Worm (Caenorhabditis elegans) whole organism, L3 larva: ENCODE results near the gene nhr-17.

Experiments used
- R02D3.7 ChIP-seq: fragments of 150-350 bp; optimal IDR thresholded peaks from 2 replicates; lab custom pipeline; 2014; ENCODE audit warnings: missing biosample characterization, missing genetic modification characterization
- ZK546.5 ChIP-seq: sonication (generic microtip); optimal IDR thresholded peaks from 2 replicates; lab custom pipeline; 2017; ENCODE audit warnings: missing biosample characterization, missing genetic modification characterization
- aly-2 ChIP-seq: fragments of 150-350 bp; optimal IDR thresholded peaks from 2 replicates; lab custom pipeline; 2014; ENCODE audit warnings: missing biosample characterization, missing genetic modification characterization
- ama-1 ChIP-seq: fragments of 150-350 bp; optimal IDR thresholded peaks from 2 replicates; lab custom pipeline; 2018
- ceh-16 ChIP-seq: sonication (generic microtip); optimal IDR thresholded peaks from 2 replicates; lab custom pipeline; 2017; ENCODE audit warnings: missing biosample characterization, missing genetic modification characterization
- ceh-28 ChIP-seq: fragments of 150-350 bp; optimal IDR thresholded peaks from 2 replicates; lab custom pipeline; 2014; ENCODE audit warnings: missing biosample characterization, missing genetic modification reagents, missing genetic modification characterization
- ceh-9 ChIP-seq: sonication (generic microtip); optimal IDR thresholded peaks from 2 replicates; lab custom pipeline; 2018; ENCODE audit warnings: missing biosample characterization, missing genetic modification characterization
- daf-12 ChIP-seq: fragments of 150-350 bp; optimal IDR thresholded peaks from 2 replicates; lab custom pipeline; 2014; ENCODE audit warnings: missing biosample characterization, missing genetic modification reagents, missing genetic modification characterization
- elt-1 ChIP-seq: fragments of 150-350 bp; optimal IDR thresholded peaks from 2 replicates; lab custom pipeline; 2014; ENCODE audit warnings: missing biosample characterization, missing genetic modification characterization
- elt-2 ChIP-seq: sonication (generic microtip); optimal IDR thresholded peaks from 2 replicates; lab custom pipeline; 2016; ENCODE audit warnings: missing genetic modification reagents, mild to moderate bottlenecking, missing genetic modification characterization, missing compliant biosample characterization
- elt-3 ChIP-seq, 3 experiments: fragments of 150-350 bp in 1 of 3; sonication (generic microtip) in 2 of 3; optimal IDR thresholded peaks; 2 replicates in 2 of 3; 4 replicates in 1 of 3; lab custom pipeline; 2014 to 2017; ENCODE audit warnings: missing biosample characterization in 3 of 3, missing genetic modification characterization in 3 of 3
- eor-1 ChIP-seq, 2 experiments: fragments of 150-350 bp; optimal IDR thresholded peaks; 2 replicates each; lab custom pipeline; 2014 to 2018; ENCODE audit warnings: missing biosample characterization in 2 of 2, missing genetic modification characterization in 2 of 2
- fkh-10 ChIP-seq: sonication (generic microtip); optimal IDR thresholded peaks from 2 replicates; lab custom pipeline; 2017; ENCODE audit warnings: missing biosample characterization, missing genetic modification reagents, missing genetic modification characterization
- fos-1 ChIP-seq: fragments of 150-350 bp; optimal IDR thresholded peaks from 2 replicates; lab custom pipeline; 2014; ENCODE audit warnings: missing biosample characterization, missing genetic modification characterization
- hmg-11 ChIP-seq: sonication (generic microtip); optimal IDR thresholded peaks from 2 replicates; lab custom pipeline; 2016; ENCODE audit warnings: missing genetic modification characterization, missing compliant biosample characterization
- jun-1 ChIP-seq: fragments of 150-350 bp; optimal IDR thresholded peaks from 2 replicates; lab custom pipeline; 2014; ENCODE audit warnings: missing biosample characterization, missing genetic modification reagents, missing genetic modification characterization
- lsy-12 ChIP-seq: sonication (generic microtip); optimal IDR thresholded peaks from 2 replicates; lab custom pipeline; 2016; ENCODE audit warnings: mild to moderate bottlenecking, missing genetic modification characterization, missing compliant biosample characterization
- mml-1 ChIP-seq: fragments of 150-350 bp; sonication (generic microtip); optimal IDR thresholded peaks from 3 replicates; lab custom pipeline; 2014; ENCODE audit warnings: missing biosample characterization, missing genetic modification characterization
- nfya-1 ChIP-seq: sonication (generic microtip); optimal IDR thresholded peaks from 2 replicates; lab custom pipeline; 2017; ENCODE audit warnings: missing genetic modification characterization, mild to moderate bottlenecking, missing compliant biosample characterization, antibody characterized with exemption, moderate library complexity; ENCODE audit not compliant: insufficient read depth
- nhr-12 ChIP-seq: fragments of 150-350 bp; optimal IDR thresholded peaks from 2 replicates; lab custom pipeline; 2014; ENCODE audit warnings: missing biosample characterization, missing genetic modification characterization
- nhr-23 ChIP-seq: fragments of 150-350 bp; optimal IDR thresholded peaks from 2 replicates; lab custom pipeline; 2014; ENCODE audit warnings: missing biosample characterization, missing genetic modification reagents, missing genetic modification characterization
- nhr-25 ChIP-seq: sonication (generic microtip); optimal IDR thresholded peaks from 2 replicates; lab custom pipeline; 2017; ENCODE audit warnings: missing biosample characterization, missing genetic modification characterization
- nhr-43 ChIP-seq: sonication (generic microtip); optimal IDR thresholded peaks from 2 replicates; lab custom pipeline; 2016; ENCODE audit warnings: mild to moderate bottlenecking, missing genetic modification characterization, missing compliant biosample characterization; ENCODE audit not compliant: poor library complexity, severe bottlenecking
- nhr-67 ChIP-seq: fragments of 150-350 bp; optimal IDR thresholded peaks from 2 replicates; lab custom pipeline; 2014; ENCODE audit warnings: missing biosample characterization, missing genetic modification characterization
- nhr-76 ChIP-seq: fragments of 150-350 bp; sonication (generic microtip); optimal IDR thresholded peaks from 5 replicates; lab custom pipeline; 2014; ENCODE audit warnings: missing biosample characterization, missing genetic modification characterization
- nhr-77 ChIP-seq: fragments of 150-350 bp; optimal IDR thresholded peaks from 2 replicates; lab custom pipeline; 2014; ENCODE audit warnings: missing biosample characterization, missing genetic modification characterization
- pha-4 ChIP-seq: fragments of 150-350 bp; optimal IDR thresholded peaks from 2 replicates; lab custom pipeline; 2014; ENCODE audit warnings: missing biosample characterization, missing genetic modification reagents, missing genetic modification characterization
- pqm-1 ChIP-seq: fragments of 150-350 bp; optimal IDR thresholded peaks from 2 replicates; lab custom pipeline; 2017; ENCODE audit warnings: missing biosample characterization, missing genetic modification characterization, inconsistent platforms
- skn-1 ChIP-seq: fragments of 150-350 bp; optimal IDR thresholded peaks from 2 replicates; lab custom pipeline; 2014; ENCODE audit warnings: missing biosample characterization, missing genetic modification characterization
- snpc-4 ChIP-seq: fragments of 150-350 bp; optimal IDR thresholded peaks from 2 replicates; lab custom pipeline; 2014; ENCODE audit warnings: missing biosample characterization, missing genetic modification characterization
- tbx-2 ChIP-seq: sonication (generic microtip); optimal IDR thresholded peaks from 2 replicates; lab custom pipeline; 2016; ENCODE audit warnings: mild to moderate bottlenecking, missing genetic modification characterization, missing compliant biosample characterization
- unc-39 ChIP-seq: sonication (generic microtip); optimal IDR thresholded peaks from 4 replicates; lab custom pipeline; 2017; ENCODE audit warnings: missing biosample characterization, missing genetic modification characterization
- unc-62 ChIP-seq: fragments of 150-350 bp; sonication (generic microtip); optimal IDR thresholded peaks from 4 replicates; lab custom pipeline; 2014; ENCODE audit warnings: missing biosample characterization, missing genetic modification reagents, missing genetic modification characterization
- zag-1 ChIP-seq: fragments of 150-350 bp; optimal IDR thresholded peaks from 2 replicates; lab custom pipeline; 2014; ENCODE audit warnings: missing biosample characterization, missing genetic modification characterization
- ztf-11 ChIP-seq: fragments of 150-350 bp; optimal IDR thresholded peaks from 2 replicates; lab custom pipeline; 2014; ENCODE audit warnings: missing biosample characterization, missing genetic modification characterization
- ztf-4 ChIP-seq: fragments of 150-350 bp; optimal IDR thresholded peaks from 2 replicates; lab custom pipeline; 2014; ENCODE audit warnings: missing biosample characterization, missing genetic modification characterization

nhr-17 gene

DNA sequence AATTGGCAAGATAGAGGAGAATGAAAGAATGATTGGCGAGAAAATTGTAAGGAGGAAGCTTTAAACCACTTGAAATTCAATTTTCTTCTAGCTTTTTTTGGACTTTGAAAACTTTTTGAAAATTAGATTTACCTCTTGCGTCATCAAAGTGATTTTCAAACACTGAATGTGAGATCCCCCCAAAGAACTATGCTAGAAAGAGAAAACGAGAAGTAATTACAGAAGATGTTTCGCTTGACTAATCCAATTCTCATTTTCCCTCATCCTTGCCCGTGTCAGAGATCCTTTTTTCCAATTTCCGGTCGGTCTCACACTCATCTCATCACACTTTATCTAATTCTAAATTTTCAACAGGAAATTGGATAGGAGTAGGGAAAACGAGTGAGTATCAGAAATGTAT lies 22.2 kb upstream of the nhr-17 start:
- TF ChIP-seq fkh-10 (peak; percentile 94), ztf-4 (tag; lab: Kevin White, UChicago) (no peak), nfya-1 (tag; lab: Kevin White, UChicago) (peak; percentile 2)
- TF ChIP-seq, all 47 proteins: peak for 2

- TF ChIP-seq nhr-77 (tag; lab: Kevin White, UChicago) = no peak
- no peak for TF ChIP-seq unc-39 (tag; lab: Kevin White, UChicago)
- TF ChIP-seq nhr-43 (tag; lab: Kevin White, UChicago) = no peak
- peak; percentile 4 for TF ChIP-seq nhr-25
These were observed 21.0 kb upstream of the nhr-17 start for ce11 chrX:12688632-12689031.

DNA sequence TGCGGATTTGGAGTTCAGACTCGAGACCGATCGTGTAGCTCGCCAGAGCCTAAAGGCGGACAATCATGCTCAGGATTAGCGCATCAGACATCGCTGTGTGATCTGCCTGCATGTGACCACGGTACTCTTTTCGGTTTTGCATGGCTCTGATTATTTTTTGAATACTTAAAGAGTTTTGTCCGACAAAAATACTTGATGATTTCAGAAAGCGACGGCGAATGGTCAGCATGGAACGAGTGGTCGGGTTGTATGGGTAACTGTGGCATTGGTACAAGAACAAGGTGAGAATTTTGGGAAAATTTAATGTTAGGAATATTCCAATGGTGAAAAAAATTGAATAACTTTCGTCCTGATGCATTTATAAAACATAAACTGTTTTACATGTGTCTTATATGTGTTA lies 19.8 kb upstream of the nhr-17 start:
- TF ChIP-seq ceh-28 (no peak), ztf-11 (tag; lab: Kevin White, UChicago) (no peak), nhr-25 (peak; percentile 6)

- no peak for TF ChIP-seq nhr-77 (tag; lab: Kevin White, UChicago)
- TF ChIP-seq jun-1 = no peak
- no peak for TF ChIP-seq hmg-11
- no peak for TF ChIP-seq unc-39 (tag; lab: Kevin White, UChicago)
- peak; percentile 14 for TF ChIP-seq nfya-1 (tag; lab: Kevin White, UChicago)
- TF ChIP-seq fkh-10 = no peak
- no peak for TF ChIP-seq mml-1
- TF ChIP-seq daf-12 (tag; lab: Kevin White, UChicago) = no peak
- TF ChIP-seq nhr-25 = peak; percentile 91
- TF ChIP-seq nhr-43 (tag; lab: Kevin White, UChicago) = peak; percentile 17
- no peak for TF ChIP-seq skn-1
- no peak for TF ChIP-seq aly-2 (tag; lab: Kevin White, UChicago)
- TF ChIP-seq elt-2 (tag; lab: Kevin White, UChicago) = no peak
- no peak for TF ChIP-seq lsy-12 (tag; lab: Kevin White, UChicago)
- no peak for TF ChIP-seq tbx-2 (tag; lab: Kevin White, UChicago)
- TF ChIP-seq nhr-23 (tag; lab: Kevin White, UChicago) = peak; percentile 31
These were observed 11.9 kb upstream of the nhr-17 start for ce11 chrX:12679603-12680002.

- TF ChIP-seq mml-1 (no peak), zag-1 (tag; lab: Kevin White, UChicago) (no peak), elt-3 (tag; optimal IDR thresholded peaks at IDR 0.05; lab: Kevin White, UChicago) (no peak), ztf-4 (tag; lab: Kevin White, UChicago) (no peak), nfya-1 (tag; lab: Kevin White, UChicago) (no peak), elt-1 (tag; lab: Kevin White, UChicago) (no peak), ceh-9 (tag; lab: Kevin White, UChicago) (no peak), ZK546.5 (tag; lab: Kevin White, UChicago) (no peak)
These were observed 10.9 kb upstream of the nhr-17 start, which contains the start of gene adt-1 for ce11 chrX:12678532-12678931. adt-1 (plus strand) TSS chrX:12678832.

- peak; percentile 47 for TF ChIP-seq nhr-25
- TF ChIP-seq nhr-12 (tag; lab: Kevin White, UChicago) = no peak
- TF ChIP-seq R02D3.7 = no peak
These were observed 9.5 kb upstream of the nhr-17 start for ce11 chrX:12677113-12677512.

ce11 chrX:12671638-12672290 lies 4.1 kb upstream of the nhr-17 start:
- TF ChIP-seq ceh-16 (tag; lab: Kevin White, UChicago) = no peak
- TF ChIP-seq pha-4 (tag; lab: Kevin White, UChicago) = no peak
- no peak for TF ChIP-seq daf-12 (tag; lab: Kevin White, UChicago)
- no peak for TF ChIP-seq ama-1 (lab: Kevin White, UChicago)
- TF ChIP-seq ceh-28 = no peak
- TF ChIP-seq fkh-10 = no peak
- TF ChIP-seq tbx-2 (tag; lab: Kevin White, UChicago) = no peak
- no peak for TF ChIP-seq nhr-43 (tag; lab: Kevin White, UChicago)
- no peak for TF ChIP-seq snpc-4 (tag; lab: Kevin White, UChicago)
- no peak for TF ChIP-seq nhr-76 (tag; lab: Kevin White, UChicago)
- TF ChIP-seq ceh-9 (tag; lab: Kevin White, UChicago) = no peak
- no peak for TF ChIP-seq hmg-11
- no peak for TF ChIP-seq aly-2 (tag; lab: Kevin White, UChicago)
- peak; percentile 84 for TF ChIP-seq elt-2 (tag; lab: Kevin White, UChicago)
- no peak for TF ChIP-seq unc-62 (GFP tag; lab: Kevin White, UChicago)
- TF ChIP-seq nfya-1 (tag; lab: Kevin White, UChicago) = peak; percentile 28
- no peak for TF ChIP-seq jun-1
- no peak for TF ChIP-seq ztf-4 (tag; lab: Kevin White, UChicago)
- TF ChIP-seq nhr-23 (tag; lab: Kevin White, UChicago) = peak; percentile 48
- no peak for TF ChIP-seq ZK546.5 (tag; lab: Kevin White, UChicago)
- peak; percentile 6 for TF ChIP-seq pqm-1
- no peak for TF ChIP-seq zag-1 (tag; lab: Kevin White, UChicago)
- TF ChIP-seq mml-1 = no peak
- no peak for TF ChIP-seq lsy-12 (tag; lab: Kevin White, UChicago)
- TF ChIP-seq nhr-25 = no peak
- TF ChIP-seq nhr-67 (tag; lab: Kevin White, UChicago) = no peak
- no peak for TF ChIP-seq fos-1 (tag; lab: Kevin White, UChicago)
- TF ChIP-seq eor-1 (tag; optimal IDR thresholded peaks at IDR 0.05; lab: Kevin White, UChicago) = no peak
- TF ChIP-seq elt-1 (tag; lab: Kevin White, UChicago) = peak; percentile 100
